Fruit fly (Drosophila melanogaster) Kc167 (cell line): Measurements from ENCODE around the gene obe.

ENCODE experiments used
- Myc ChIP-seq: fragments of >200 bp; optimal IDR thresholded peaks from 2 replicates; lab custom pipeline; 2017; ENCODE audit warnings: missing external identifiers
- Sin3A ChIP-seq: fragments of >200 bp; optimal IDR thresholded peaks from 2 replicates; lab custom pipeline; 2018; ENCODE audit warnings: missing external identifiers
- h ChIP-seq: fragments of >200 bp; optimal IDR thresholded peaks from 3 replicates; lab custom pipeline; 2018; ENCODE audit warnings: missing external identifiers
- insv ChIP-seq: fragments of >200 bp; optimal IDR thresholded peaks from 3 replicates; lab custom pipeline; 2018; ENCODE audit warnings: missing external identifiers
- psq ChIP-seq: fragments of >200 bp; optimal IDR thresholded peaks from 2 replicates; lab custom pipeline; 2017; ENCODE audit warnings: missing external identifiers
- ttk ChIP-seq: sonication (Bioruptor generic); optimal IDR thresholded peaks from 2 replicates; lab custom pipeline; 2017; ENCODE audit warnings: missing external identifiers

The obe gene

dm6 chr3R:15467991-15468764 is 17.7 kb upstream of the obe start:
- no peak for TF ChIP-seq insv
- no peak for TF ChIP-seq ttk (lab: Kevin White, UChicago)
- TF ChIP-seq psq (lab: Kevin White, UChicago), result no peak
- TF ChIP-seq h, result no peak
- TF ChIP-seq Myc (lab: Kevin White, UChicago), result no peak
- no peak for TF ChIP-seq Sin3A

dm6 chr3R:15471742-15472141 is 14.1 kb upstream of the obe start:
- no peak for TF ChIP-seq Sin3A
- TF ChIP-seq ttk (lab: Kevin White, UChicago), result no peak
- no peak for TF ChIP-seq h
- no peak for TF ChIP-seq insv
- no peak for TF ChIP-seq Myc (lab: Kevin White, UChicago)
- no peak for TF ChIP-seq psq (lab: Kevin White, UChicago)

- no peak for TF ChIP-seq Sin3A
- TF ChIP-seq Myc (lab: Kevin White, UChicago), result no peak
- no peak for TF ChIP-seq insv
- TF ChIP-seq ttk (lab: Kevin White, UChicago), result no peak
- TF ChIP-seq psq (lab: Kevin White, UChicago), result no peak
- TF ChIP-seq h, result no peak
Measured at dm6 chr3R:15472753-15473212, 13.1 kb upstream of the obe start.

DNA sequence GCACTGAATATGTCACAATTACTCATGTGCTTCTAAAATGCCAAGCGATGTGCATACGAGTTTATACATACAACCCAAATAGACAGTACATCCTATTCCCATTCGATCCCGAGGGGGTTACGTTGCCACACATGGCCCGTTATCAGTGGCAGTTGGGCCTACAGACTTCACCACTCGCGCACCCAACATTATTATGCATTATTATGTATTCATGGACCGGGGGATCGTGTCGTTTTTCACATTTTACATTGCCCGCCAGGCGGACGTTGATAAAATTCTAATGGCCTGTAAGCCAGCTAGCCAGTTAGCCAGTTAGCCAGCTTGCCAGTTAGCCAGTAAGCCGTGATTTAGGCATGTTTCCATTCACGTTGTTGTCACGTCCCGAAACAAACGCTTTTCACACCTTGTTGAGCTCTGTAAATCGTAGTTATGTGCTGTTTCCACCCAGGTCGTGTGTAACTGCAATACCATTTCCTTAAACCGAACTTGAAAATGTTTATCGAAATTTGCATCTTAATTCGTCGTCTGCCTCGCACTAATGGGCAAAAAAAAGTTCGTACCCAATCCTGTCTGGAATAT is 12.4 kb upstream of the obe start:
- TF ChIP-seq psq (lab: Kevin White, UChicago) (no peak), ttk (lab: Kevin White, UChicago) (no peak), h (no peak), insv (no peak), Myc (lab: Kevin White, UChicago) (no peak), Sin3A (no peak)

DNA sequence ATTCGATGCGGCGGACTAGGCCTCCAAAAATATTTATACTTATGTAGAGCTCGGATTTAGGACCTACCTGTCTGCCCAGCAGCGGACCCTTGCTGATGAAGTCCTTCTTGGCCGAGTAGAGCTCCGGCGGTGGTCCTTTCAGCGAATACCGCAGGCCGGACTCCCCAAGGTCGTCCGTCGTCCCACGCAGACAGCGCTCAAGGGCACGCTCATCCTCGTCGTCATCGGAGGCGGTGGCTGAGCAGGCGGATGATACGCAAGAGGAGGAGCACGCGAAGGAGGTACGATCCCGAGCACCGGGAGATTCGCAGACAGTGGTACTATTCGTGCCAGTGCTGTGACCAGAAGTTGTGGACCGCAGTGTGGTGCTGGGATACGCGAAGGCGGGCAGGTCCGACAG is 11.0 kb upstream of the obe start:
- TF ChIP-seq psq (lab: Kevin White, UChicago) (no peak), Sin3A (no peak), insv (no peak), ttk (lab: Kevin White, UChicago) (no peak), h (no peak), Myc (lab: Kevin White, UChicago) (no peak)

dm6 chr3R:15475973-15476692 is 9.7 kb upstream of the obe start, which contains the start of gene AdamTS-A:
Gene AdamTS-A (minus strand): TSS chr3R:15476193.
- TF ChIP-seq Myc (lab: Kevin White, UChicago), result no peak
- no peak for TF ChIP-seq h
- TF ChIP-seq insv, result no peak
- no peak for TF ChIP-seq Sin3A
- no peak for TF ChIP-seq psq (lab: Kevin White, UChicago)
- no peak for TF ChIP-seq ttk (lab: Kevin White, UChicago)

DNA sequence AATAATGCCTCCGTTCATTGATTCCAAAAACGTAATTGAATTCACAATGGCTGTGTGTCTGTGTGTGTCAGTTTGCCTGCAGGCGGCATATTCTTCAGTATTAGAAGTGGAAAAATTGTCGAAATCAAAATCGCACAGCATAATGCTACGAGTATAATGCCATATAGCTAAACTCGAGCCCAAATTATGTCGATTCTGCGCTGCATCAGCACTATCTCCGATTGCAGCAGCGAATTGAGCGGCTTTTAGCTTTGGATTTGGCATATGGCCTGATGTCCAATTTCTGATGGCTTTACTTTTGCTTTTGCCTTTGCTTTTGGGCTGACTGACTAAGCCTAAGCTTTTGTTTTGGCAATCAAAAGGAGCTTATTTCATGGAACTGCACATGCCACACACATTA is 5.8 kb upstream of the obe start:
- TF ChIP-seq insv, result no peak
- TF ChIP-seq ttk (lab: Kevin White, UChicago), result no peak
- TF ChIP-seq psq (lab: Kevin White, UChicago), result no peak
- TF ChIP-seq Myc (lab: Kevin White, UChicago), result no peak
- no peak for TF ChIP-seq h
- no peak for TF ChIP-seq Sin3A

DNA sequence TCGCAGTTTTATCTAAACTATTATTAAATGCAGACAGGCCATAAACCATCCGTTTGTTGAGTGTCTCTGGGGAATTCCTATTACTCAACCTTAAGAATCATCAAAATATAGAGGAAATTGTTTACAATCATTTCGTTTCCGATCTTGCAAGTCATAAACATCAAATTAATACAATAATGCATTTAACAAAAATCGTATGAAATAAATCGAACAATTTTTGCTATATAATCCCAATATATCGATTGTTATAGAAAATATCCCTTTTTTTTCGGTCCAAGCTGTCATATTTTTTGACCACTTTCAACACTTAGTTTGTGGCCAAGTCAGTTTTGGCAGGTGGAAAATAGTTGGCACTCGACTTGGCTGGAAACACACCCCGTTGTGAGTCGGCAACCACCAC is 4.2 kb upstream of the obe start, which contains the start of gene B9d1:
Gene B9d1, plus strand, starts transcription at position 301 of the 400 bp plus-strand sequence.
- no peak for TF ChIP-seq ttk (lab: Kevin White, UChicago)
- TF ChIP-seq insv, result no peak
- no peak for TF ChIP-seq psq (lab: Kevin White, UChicago)
- TF ChIP-seq h, result no peak
- no peak for TF ChIP-seq Sin3A
- TF ChIP-seq Myc (lab: Kevin White, UChicago), result no peak

DNA sequence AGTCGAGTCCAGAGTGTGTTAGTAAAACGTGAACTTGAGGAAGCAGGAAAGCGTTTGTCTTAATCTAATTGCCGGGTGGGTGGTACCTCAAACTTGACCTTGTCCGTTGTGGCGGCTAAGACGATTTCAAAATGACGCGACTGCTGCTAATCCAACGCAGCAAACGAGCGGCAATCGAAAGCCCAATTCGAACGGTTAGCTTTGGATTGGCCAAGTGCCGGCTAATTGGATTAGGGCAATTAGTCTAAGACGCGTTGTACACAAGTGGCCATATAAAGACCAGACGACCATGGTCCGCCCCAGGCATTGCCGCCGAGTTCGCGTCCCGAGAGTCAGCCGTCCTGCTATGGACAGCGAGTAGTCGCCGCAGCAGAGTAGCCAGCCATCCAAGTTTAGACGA is 3.0 kb upstream of the obe start, which contains the start of gene Rh6:
Gene Rh6, plus strand, starts transcription at position 301 of the 400 bp plus-strand sequence.
- no peak for TF ChIP-seq ttk (lab: Kevin White, UChicago)
- TF ChIP-seq insv, result no peak
- TF ChIP-seq psq (lab: Kevin White, UChicago), result no peak
- TF ChIP-seq Sin3A, result no peak
- no peak for TF ChIP-seq h
- no peak for TF ChIP-seq Myc (lab: Kevin White, UChicago)

dm6 chr3R:15485296-15485695 is 554 bp upstream of the obe start, which contains the start of gene Trissin:
Gene Trissin (minus strand): TSS chr3R:15485396.
- TF ChIP-seq ttk (lab: Kevin White, UChicago) (no peak), insv (no peak)

dm6 chr3R:15493211-15493610 is 7.4 kb downstream of the obe start:
- TF ChIP-seq h (no peak), ttk (lab: Kevin White, UChicago) (no peak), insv (no peak), psq (lab: Kevin White, UChicago) (no peak), Sin3A (no peak), Myc (lab: Kevin White, UChicago) (no peak)

DNA sequence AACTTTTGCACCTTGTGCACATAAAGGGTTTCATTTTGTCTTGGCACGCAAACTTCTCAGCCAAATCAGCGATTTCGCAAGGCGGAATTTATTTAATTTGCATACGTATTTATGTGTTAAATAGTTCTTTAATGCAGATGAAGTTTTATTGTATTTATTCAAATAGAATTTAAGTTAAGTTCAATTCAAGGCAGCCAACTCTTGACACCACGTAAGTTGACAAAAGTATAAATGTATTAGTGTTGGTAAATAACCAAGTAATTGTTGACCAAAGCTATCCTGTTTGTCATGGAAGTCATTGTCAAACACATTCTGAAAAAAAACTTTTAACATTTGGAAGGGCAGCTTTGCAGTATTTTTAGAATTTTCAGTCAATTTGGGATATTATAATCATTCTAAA is 8.5 kb downstream of the obe start, which contains the start of gene maca:
Gene maca, plus strand, starts transcription at position 301 of the 400 bp plus-strand sequence.
- TF ChIP-seq insv, result no peak
- TF ChIP-seq ttk (lab: Kevin White, UChicago), result no peak
- no peak for TF ChIP-seq psq (lab: Kevin White, UChicago)
- TF ChIP-seq Sin3A, result no peak
- no peak for TF ChIP-seq Myc (lab: Kevin White, UChicago)
- no peak for TF ChIP-seq h
